Fruit fly (Drosophila melanogaster): ENCODE results near the gene crq.

crq gene

dm6 chr2L:441927-442691 lies 10.7 kb downstream of the crq start (continued):
- TF ChIP-seq CG31627 (GFP tag; optimal IDR thresholded peaks at IDR 0.05) (peak; percentile 98), dac (GFP tag; optimal IDR thresholded peaks at IDR 0.05) (peak; percentile 88), Ets96B (tag; optimal IDR thresholded peaks at IDR 0.05) (peak; percentile 96), OdsH (GFP tag; optimal IDR thresholded peaks at IDR 0.05) (peak; percentile 97), pdm3 (GFP tag; optimal IDR thresholded peaks at IDR 0.05) (peak; percentile 98), CG11762 (GFP tag; optimal IDR thresholded peaks at IDR 0.05; ENCODE audit: insufficient read depth) (peak; percentile 93), CG4318 (GFP tag; optimal IDR thresholded peaks at IDR 0.05) (peak; percentile 90), achi (GFP tag; optimal IDR thresholded peaks at IDR 0.05) (peak; percentile 96), Smox (GFP tag; optimal IDR thresholded peaks at IDR 0.05) (peak; percentile 96), CG8119 (GFP tag; IDR thresholded peaks at IDR 0.05) (peak; percentile 95)

- TF ChIP-seq fd59A (GFP tag; optimal IDR thresholded peaks at IDR 0.05) (no peak), ss (GFP tag; optimal IDR thresholded peaks at IDR 0.05) (peak in 1 of 2 experiments; percentile 92)
These were observed 11.4 kb downstream of the crq start for dm6 chr2L:441455-441730.

- TF ChIP-seq ss (GFP tag; optimal IDR thresholded peaks at IDR 0.05), result peak; percentile 69 to 93
- TF ChIP-seq acj6 (GFP tag; optimal IDR thresholded peaks at IDR 0.05), result peak; percentile 90
- peak; percentile 71 for TF ChIP-seq pdm3 (GFP tag; optimal IDR thresholded peaks at IDR 0.05)
- TF ChIP-seq fd59A (GFP tag; optimal IDR thresholded peaks at IDR 0.05), result peak; percentile 88
- peak; percentile 90 for TF ChIP-seq spab (GFP tag; optimal IDR thresholded peaks at IDR 0.05)
- peak; percentile 89 for TF ChIP-seq dsx (GFP tag; optimal IDR thresholded peaks at IDR 0.05; ENCODE audit: poor library complexity, severe bottlenecking)
- peak; percentile 26 for TF ChIP-seq Hr4 (GFP tag; optimal IDR thresholded peaks at IDR 0.05)
- TF ChIP-seq fd85E (GFP tag; optimal IDR thresholded peaks at IDR 0.05), result peak; percentile 20
- TF ChIP-seq Hr38 (GFP tag; optimal IDR thresholded peaks at IDR 0.05), result no peak
- TF ChIP-seq Smox (GFP tag; optimal IDR thresholded peaks at IDR 0.05), result peak; percentile 86
- peak; percentile 89 for TF ChIP-seq Sox102F (GFP tag; optimal IDR thresholded peaks at IDR 0.05)
- TF ChIP-seq Eip93F (GFP tag; optimal IDR thresholded peaks at IDR 0.05), result peak; percentile 74
- peak; percentile 77 for TF ChIP-seq Blimp-1 (GFP tag; optimal IDR thresholded peaks at IDR 0.05)
- peak; percentile 93 for TF ChIP-seq Ets96B (tag; optimal IDR thresholded peaks at IDR 0.05)
- peak; percentile 45 for TF ChIP-seq Lpt (GFP tag; optimal IDR thresholded peaks at IDR 0.05)
- TF ChIP-seq Gug (GFP tag; IDR thresholded peaks at IDR 0.05), result no peak
- TF ChIP-seq CG4318 (GFP tag; optimal IDR thresholded peaks at IDR 0.05), result peak; percentile 69
- TF ChIP-seq CG11294 (GFP tag; IDR thresholded peaks at IDR 0.05), result no peak
- TF ChIP-seq dac (GFP tag; optimal IDR thresholded peaks at IDR 0.05), result peak; percentile 37
- peak; percentile 80 for TF ChIP-seq CG11902 (GFP tag; optimal IDR thresholded peaks at IDR 0.05)
- TF ChIP-seq CG1621 (tag; optimal IDR thresholded peaks at IDR 0.05), result peak; percentile 62
- peak; percentile 93 for TF ChIP-seq CG10631 (GFP tag; optimal IDR thresholded peaks at IDR 0.05)
- peak; percentile 72 to 84 for TF ChIP-seq salr (GFP tag; optimal IDR thresholded peaks at IDR 0.05)
- peak; percentile 90 for TF ChIP-seq CG34406 (GFP tag; optimal IDR thresholded peaks at IDR 0.05)
- TF ChIP-seq CG16779 (tag; optimal IDR thresholded peaks at IDR 0.05), result peak; percentile 80
- peak; percentile 94 for TF ChIP-seq svp (GFP tag)
- peak; percentile 86 for TF ChIP-seq CG6792 (GFP tag; optimal IDR thresholded peaks at IDR 0.05)
- peak; percentile 90 for TF ChIP-seq achi (GFP tag; optimal IDR thresholded peaks at IDR 0.05)
- TF ChIP-seq CG3032 (tag; optimal IDR thresholded peaks at IDR 0.05), result peak; percentile 92
- peak; percentile 54 for TF ChIP-seq CG15336 (GFP tag; IDR thresholded peaks at IDR 0.05)
- peak; percentile 78 for TF ChIP-seq CG31627 (GFP tag; optimal IDR thresholded peaks at IDR 0.05)
- TF ChIP-seq CG32006 (GFP tag; optimal IDR thresholded peaks at IDR 0.05), result peak; percentile 81
- TF ChIP-seq CG11762 (GFP tag; optimal IDR thresholded peaks at IDR 0.05; ENCODE audit: insufficient read depth), result peak; percentile 57
- peak; percentile 63 for TF ChIP-seq Hr39 (GFP tag; optimal IDR thresholded peaks at IDR 0.05)
- TF ChIP-seq Ets21C (GFP tag; optimal IDR thresholded peaks at IDR 0.05), result peak; percentile 71
- TF ChIP-seq OdsH (GFP tag; optimal IDR thresholded peaks at IDR 0.05), result peak; percentile 87
- peak; percentile 89 for TF ChIP-seq CG6854 (GFP tag; optimal IDR thresholded peaks at IDR 0.05)
- TF ChIP-seq CG9139 (GFP tag; optimal IDR thresholded peaks at IDR 0.05), result peak; percentile 86
- TF ChIP-seq CG8119 (GFP tag; IDR thresholded peaks at IDR 0.05), result peak; percentile 73
- peak; percentile 80 for TF ChIP-seq net (GFP tag; optimal IDR thresholded peaks at IDR 0.05)
- peak; percentile 97 for TF ChIP-seq Eip78C (GFP tag)
- TF ChIP-seq CG7368 (GFP tag; optimal IDR thresholded peaks at IDR 0.05), result peak; percentile 65
These were observed 12.0 kb downstream of the crq start for dm6 chr2L:440638-441454.

All from whole organism, prepupa.